Fruit fly (Drosophila melanogaster) whole organism, pupa: ENCODE results near the gene CG3703.

Source experiments
- CG13204 ChIP-seq: fragments of 200-800 bp; sonication (Bioruptor generic); optimal IDR thresholded peaks from 2 replicates; lab custom pipeline; 2018; ENCODE audit warnings: missing biosample characterization, mild to moderate bottlenecking, missing genetic modification characterization, moderate library complexity
- CG14655 ChIP-seq: fragments of 200-800 bp; sonication (Bioruptor generic); optimal IDR thresholded peaks from 3 replicates; lab custom pipeline; 2017; ENCODE audit warnings: mild to moderate bottlenecking, missing biosample characterization, missing genetic modification reagents, missing genetic modification characterization
- CG15710 ChIP-seq: fragments of 200-800 bp; sonication (Bioruptor generic); optimal IDR thresholded peaks from 2 replicates; lab custom pipeline; 2018; ENCODE audit warnings: missing biosample characterization, mild to moderate bottlenecking, missing genetic modification characterization, moderate library complexity
- CG34367 ChIP-seq: fragments of 200-800 bp; sonication (Bioruptor generic); optimal IDR thresholded peaks from 2 replicates; lab custom pipeline; 2018; ENCODE audit warnings: missing biosample characterization, mild to moderate bottlenecking, missing genetic modification characterization
- CG4496 ChIP-seq: fragments of 200-800 bp; sonication (Bioruptor generic); IDR thresholded peaks from 3 replicates; pipeline ENCODE4 v1.3.6; 2022; ENCODE audit warnings: missing biosample characterization, missing genetic modification characterization
- CG8159 ChIP-seq: fragments of 200-800 bp; sonication (Bioruptor generic); optimal IDR thresholded peaks from 3 replicates; lab custom pipeline; 2018; ENCODE audit warnings: missing biosample characterization, mild to moderate bottlenecking, missing genetic modification characterization, moderate library complexity
- CG9948 ChIP-seq: fragments of 200-800 bp; sonication (Bioruptor generic); optimal IDR thresholded peaks from 2 replicates; lab custom pipeline; 2018; ENCODE audit warnings: missing biosample characterization, mild to moderate bottlenecking, missing genetic modification characterization, moderate library complexity
- rn ChIP-seq: fragments of 200-800 bp; sonication (Bioruptor generic); IDR thresholded peaks from 2 replicates; pipeline ENCODE4 v1.3.6; 2022; ENCODE audit warnings: missing biosample characterization, missing genetic modification characterization

dm6 chrX:935901-936207 lies 9.7 kb downstream of the CG3703 start:
- no peak for TF ChIP-seq CG4496 (GFP tag; lab: Robert Waterston, UW)
- no peak for TF ChIP-seq CG9948 (tag; lab: Kevin White, UChicago)
- no peak for TF ChIP-seq CG8159
- TF ChIP-seq CG34367, result no peak
- no peak for TF ChIP-seq CG14655 (GFP tag; lab: Kevin White, UChicago)
- TF ChIP-seq CG13204, result no peak
- TF ChIP-seq rn (GFP tag; lab: Robert Waterston, UW), result no peak
- no peak for TF ChIP-seq CG15710
